Worm (Caenorhabditis elegans) whole organism, L2 larva: Measurements from ENCODE around the gene cutl-3.

ENCODE experiments used
- C34F6.9 ChIP-seq: fragments of 150-350 bp; optimal IDR thresholded peaks from 2 replicates; lab custom pipeline; 2014; ENCODE audit warnings: missing biosample characterization, missing genetic modification characterization
- F13H6.1 ChIP-seq: sonication (generic microtip); optimal IDR thresholded peaks from 2 replicates; lab custom pipeline; 2016; ENCODE audit warnings: missing genetic modification characterization, missing compliant biosample characterization
- ZK546.5 ChIP-seq: sonication (generic microtip); optimal IDR thresholded peaks from 2 replicates; lab custom pipeline; 2017; ENCODE audit warnings: missing biosample characterization, missing genetic modification characterization
- alr-1 ChIP-seq: fragments of 150-350 bp; optimal IDR thresholded peaks from 2 replicates; lab custom pipeline; 2014; ENCODE audit warnings: missing biosample characterization, missing genetic modification characterization
- aly-2 ChIP-seq: fragments of 150-350 bp; optimal IDR thresholded peaks from 2 replicates; lab custom pipeline; 2014; ENCODE audit warnings: missing biosample characterization, missing genetic modification characterization
- blmp-1 ChIP-seq: sonication (generic microtip); optimal IDR thresholded peaks from 2 replicates; lab custom pipeline; 2017; ENCODE audit warnings: missing genetic modification characterization, mild to moderate bottlenecking, missing compliant biosample characterization, antibody characterized with exemption, moderate library complexity; ENCODE audit not compliant: insufficient read depth
- ceh-16 ChIP-seq: fragments of 150-350 bp; optimal IDR thresholded peaks from 2 replicates; lab custom pipeline; 2014; ENCODE audit warnings: missing biosample characterization, missing genetic modification characterization
- crh-2 ChIP-seq: sonication (generic microtip); optimal IDR thresholded peaks from 2 replicates; lab custom pipeline; 2017; ENCODE audit warnings: missing biosample characterization, missing genetic modification characterization
- dmd-4 ChIP-seq: sonication (generic microtip); optimal IDR thresholded peaks from 2 replicates; lab custom pipeline; 2017; ENCODE audit warnings: missing biosample characterization, missing genetic modification characterization
- egl-27 ChIP-seq: sonication (generic microtip); optimal IDR thresholded peaks from 3 replicates; lab custom pipeline; 2017; ENCODE audit warnings: missing biosample characterization, missing genetic modification reagents, missing genetic modification characterization
- elt-1 ChIP-seq: fragments of 150-350 bp; optimal IDR thresholded peaks from 2 replicates; lab custom pipeline; 2014; ENCODE audit warnings: missing biosample characterization, missing genetic modification characterization
- elt-3 ChIP-seq: sonication (generic microtip); optimal IDR thresholded peaks from 2 replicates; lab custom pipeline; 2017; ENCODE audit warnings: missing biosample characterization, missing genetic modification characterization
- fos-1 ChIP-seq: fragments of 150-350 bp; optimal IDR thresholded peaks from 2 replicates; lab custom pipeline; 2014; ENCODE audit warnings: missing biosample characterization, missing genetic modification characterization
- gmeb-1 ChIP-seq: fragments of 150-350 bp; optimal IDR thresholded peaks from 2 replicates; lab custom pipeline; 2014; ENCODE audit warnings: missing biosample characterization, missing genetic modification characterization
- lin-11 ChIP-seq: fragments of 150-350 bp; sonication (generic microtip); optimal IDR thresholded peaks from 2 replicates; lab custom pipeline; 2014; ENCODE audit warnings: missing biosample characterization, missing genetic modification characterization, inconsistent platforms, mixed read lengths
- lin-13 ChIP-seq: fragments of 150-350 bp; optimal IDR thresholded peaks from 2 replicates; lab custom pipeline; 2014; ENCODE audit warnings: missing biosample characterization, missing genetic modification reagents, missing genetic modification characterization
- lin-39 ChIP-seq: fragments of 150-350 bp; optimal IDR thresholded peaks from 2 replicates; lab custom pipeline; 2014; ENCODE audit warnings: missing biosample characterization, missing genetic modification reagents, missing genetic modification characterization
- lsy-2 ChIP-seq, 2 experiments: fragments of 150-350 bp in 1 of 2; sonication (generic microtip) in 1 of 2; optimal IDR thresholded peaks; 2 replicates each; lab custom pipeline; 2014 to 2017; ENCODE audit warnings: missing biosample characterization in 2 of 2, missing genetic modification characterization in 2 of 2
- mbf-1 ChIP-seq: sonication (generic microtip); optimal IDR thresholded peaks from 2 replicates; lab custom pipeline; 2017; ENCODE audit warnings: missing biosample characterization, missing genetic modification characterization
- mdl-1 ChIP-seq, 2 experiments: fragments of 150-350 bp in 1 of 2; sonication (generic microtip) in 1 of 2; optimal IDR thresholded peaks; 2 replicates each; lab custom pipeline; 2017; ENCODE audit warnings: missing biosample characterization in 2 of 2, missing genetic modification characterization in 2 of 2
- nhr-10 ChIP-seq: sonication (generic microtip); optimal IDR thresholded peaks from 2 replicates; lab custom pipeline; 2017; ENCODE audit warnings: missing biosample characterization, missing genetic modification characterization
- nhr-129 ChIP-seq: fragments of 150-350 bp; optimal IDR thresholded peaks from 2 replicates; lab custom pipeline; 2014; ENCODE audit warnings: missing biosample characterization, missing genetic modification characterization
- nhr-21 ChIP-seq: fragments of 150-350 bp; optimal IDR thresholded peaks from 2 replicates; lab custom pipeline; 2014; ENCODE audit warnings: missing biosample characterization, missing genetic modification characterization
- nhr-237 ChIP-seq: fragments of 150-350 bp; optimal IDR thresholded peaks from 2 replicates; lab custom pipeline; 2014; ENCODE audit warnings: missing biosample characterization, missing genetic modification characterization
- nhr-25 ChIP-seq: fragments of 150-350 bp; sonication (generic microtip); optimal IDR thresholded peaks from 3 replicates; lab custom pipeline; 2014; ENCODE audit warnings: missing biosample characterization, missing genetic modification characterization
- nhr-6 ChIP-seq: fragments of 150-350 bp; optimal IDR thresholded peaks from 2 replicates; lab custom pipeline; 2014; ENCODE audit warnings: missing biosample characterization, missing genetic modification characterization
- nhr-77 ChIP-seq: fragments of 150-350 bp; optimal IDR thresholded peaks from 2 replicates; lab custom pipeline; 2014; ENCODE audit warnings: missing biosample characterization, missing genetic modification characterization
- sem-4 ChIP-seq: fragments of 150-350 bp; optimal IDR thresholded peaks from 2 replicates; lab custom pipeline; 2014; ENCODE audit warnings: missing biosample characterization, missing genetic modification reagents, missing genetic modification characterization
- skn-1 ChIP-seq: sonication (generic microtip); optimal IDR thresholded peaks from 2 replicates; lab custom pipeline; 2017; ENCODE audit warnings: missing biosample characterization, missing genetic modification characterization
- sma-3 ChIP-seq: sonication (generic microtip); optimal IDR thresholded peaks from 2 replicates; lab custom pipeline; 2016; ENCODE audit warnings: missing genetic modification reagents, missing genetic modification characterization, missing compliant biosample characterization
- sma-9 ChIP-seq, 2 experiments: fragments of 150-350 bp in 1 of 2; sonication (generic microtip) in 1 of 2; optimal IDR thresholded peaks; 2 replicates each; lab custom pipeline; 2014 to 2016; ENCODE audit warnings: missing genetic modification characterization in 2 of 2, mild to moderate bottlenecking in 1 of 2, missing biosample characterization in 1 of 2, missing compliant biosample characterization in 1 of 2, missing genetic modification reagents in 1 of 2, moderate library complexity in 1 of 2
- snpc-4 ChIP-seq: fragments of 150-350 bp; optimal IDR thresholded peaks from 2 replicates; lab custom pipeline; 2014; ENCODE audit warnings: missing biosample characterization, missing genetic modification characterization
- unc-55 ChIP-seq: fragments of 150-350 bp; sonication (generic microtip); optimal IDR thresholded peaks from 3 replicates; lab custom pipeline; 2014; ENCODE audit warnings: missing biosample characterization, missing genetic modification reagents, missing genetic modification characterization
- unc-62 ChIP-seq: fragments of 150-350 bp; optimal IDR thresholded peaks from 2 replicates; lab custom pipeline; 2014; ENCODE audit warnings: missing biosample characterization, missing genetic modification reagents, missing genetic modification characterization
- ztf-1 ChIP-seq: fragments of 200-800 bp; sonication (Bioruptor generic); conservative IDR thresholded peaks from 2 replicates; pipeline ENCODE4 v1.3.6; 2022; ENCODE audit warnings: missing genetic modification characterization, missing compliant biosample characterization

cutl-3 gene

DNA sequence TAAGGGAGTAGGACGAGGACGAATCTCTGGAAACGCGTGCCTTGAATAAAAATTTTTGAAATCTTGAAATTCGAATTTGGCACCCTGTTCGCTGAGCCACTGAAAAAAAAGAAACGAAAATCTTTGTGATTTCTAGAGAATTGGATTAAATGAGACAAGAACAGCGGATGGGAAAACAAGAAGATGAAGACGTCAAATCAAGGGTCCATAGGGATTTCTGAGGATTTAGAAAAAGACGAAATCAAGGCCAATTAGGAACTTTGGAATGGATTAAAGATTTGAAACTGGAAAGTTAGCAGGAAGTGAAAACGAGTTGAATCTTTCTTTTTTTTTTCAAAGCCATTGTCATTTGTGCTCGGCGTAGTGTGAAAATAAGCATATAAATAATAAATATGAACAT, 44.5 kb downstream of the cutl-3 start, which contains the start of gene pag-3:
pag-3 (minus strand) TSS at position 101 of the 400 bp plus-strand sequence.
- no peak for TF ChIP-seq lin-13 (GFP tag; lab: Kevin White, UChicago)
- no peak for TF ChIP-seq snpc-4 (tag; lab: Kevin White, UChicago)
- TF ChIP-seq skn-1 = no peak
- TF ChIP-seq lin-11 = no peak
- no peak for TF ChIP-seq lsy-2 (tag; optimal IDR thresholded peaks at IDR 0.05; lab: Kevin White, UChicago)
- TF ChIP-seq C34F6.9 (tag; lab: Kevin White, UChicago) = no peak
- no peak for TF ChIP-seq alr-1 (tag; lab: Kevin White, UChicago)
- TF ChIP-seq mdl-1 (tag; optimal IDR thresholded peaks at IDR 0.05; lab: Kevin White, UChicago) = no peak
- TF ChIP-seq nhr-6 (tag; lab: Kevin White, UChicago) = no peak
- no peak for TF ChIP-seq lin-39 (tag; lab: Kevin White, UChicago)
- TF ChIP-seq aly-2 (tag; lab: Kevin White, UChicago) = no peak
- no peak for TF ChIP-seq sma-3 (GFP tag; lab: Kevin White, UChicago)
- no peak for TF ChIP-seq sem-4 (tag; lab: Kevin White, UChicago)
- no peak for TF ChIP-seq blmp-1
- TF ChIP-seq elt-3 (tag; lab: Kevin White, UChicago) = no peak

- TF ChIP-seq mdl-1 (tag; optimal IDR thresholded peaks at IDR 0.05; lab: Kevin White, UChicago) (no peak), lin-11 (no peak)
Observed at ce11 chrX:14951797-14952196, 47.2 kb downstream of the cutl-3 start.

DNA sequence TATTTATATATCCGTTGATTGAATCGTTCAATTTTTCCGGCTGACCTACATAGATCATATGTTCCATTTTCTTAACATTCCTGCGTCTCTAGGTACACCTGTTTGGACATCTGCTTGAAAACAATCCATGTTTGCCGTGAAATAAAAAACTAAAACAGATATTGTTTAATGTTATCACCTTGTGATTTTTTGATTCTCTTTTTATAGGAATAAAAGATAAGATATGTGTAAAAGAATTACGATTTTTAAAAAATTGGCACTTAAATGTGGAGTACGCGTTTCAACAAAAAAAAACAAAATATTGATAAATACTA, 51.7 kb downstream of the cutl-3 start:
- no peak for TF ChIP-seq nhr-10 (tag; lab: Kevin White, UChicago)
- no peak for TF ChIP-seq nhr-129 (tag; lab: Kevin White, UChicago)
- TF ChIP-seq alr-1 (tag; lab: Kevin White, UChicago) = no peak
- no peak for TF ChIP-seq nhr-237 (tag; lab: Kevin White, UChicago)
- TF ChIP-seq dmd-4 (tag; lab: Kevin White, UChicago) = no peak

ce11 chrX:14946464-14947354, 52.3 kb downstream of the cutl-3 start:
- no peak for TF ChIP-seq lin-39 (tag; lab: Kevin White, UChicago)
- TF ChIP-seq ztf-1 (GFP tag; lab: Robert Waterston, UW) = no peak
- TF ChIP-seq mbf-1 (tag; lab: Kevin White, UChicago) = no peak
- peak; percentile 49 for TF ChIP-seq F13H6.1 (tag; lab: Kevin White, UChicago)
- TF ChIP-seq fos-1 (tag; lab: Kevin White, UChicago) = peak; percentile 83
- no peak for TF ChIP-seq nhr-237 (tag; lab: Kevin White, UChicago)
- TF ChIP-seq sma-9 (GFP tag; optimal IDR thresholded peaks at IDR 0.05; lab: Kevin White, UChicago) = peak; percentile 53
- TF ChIP-seq sma-9 (tag; optimal IDR thresholded peaks at IDR 0.05; lab: Kevin White, UChicago) = no peak
- no peak for TF ChIP-seq alr-1 (tag; lab: Kevin White, UChicago)
- no peak for TF ChIP-seq unc-62 (GFP tag; lab: Kevin White, UChicago)
- peak; percentile 39 for TF ChIP-seq nhr-25
- TF ChIP-seq skn-1 = peak; percentile 26
- peak; percentile 19 for TF ChIP-seq nhr-21 (tag; lab: Kevin White, UChicago)
- peak; percentile 36 for TF ChIP-seq unc-55 (GFP tag; lab: Kevin White, UChicago)
- no peak for TF ChIP-seq egl-27 (tag; lab: Kevin White, UChicago)
- peak; percentile 60 for TF ChIP-seq gmeb-1 (tag; lab: Kevin White, UChicago)
- TF ChIP-seq nhr-77 (tag; lab: Kevin White, UChicago) = no peak
- TF ChIP-seq lin-11 = no peak
- no peak for TF ChIP-seq elt-3 (tag; lab: Kevin White, UChicago)
- TF ChIP-seq lsy-2 (tag; optimal IDR thresholded peaks at IDR 0.05; lab: Kevin White, UChicago) = peak in 1 of 2 experiments; percentile 43
- no peak for TF ChIP-seq ceh-16
- peak; percentile 45 for TF ChIP-seq C34F6.9 (tag; lab: Kevin White, UChicago)
- peak; percentile 70 for TF ChIP-seq crh-2 (tag; lab: Kevin White, UChicago)
- peak; percentile 99 for TF ChIP-seq nhr-129 (tag; lab: Kevin White, UChicago)
- TF ChIP-seq mdl-1 (tag; optimal IDR thresholded peaks at IDR 0.05; lab: Kevin White, UChicago) = no peak
- TF ChIP-seq elt-1 (tag; lab: Kevin White, UChicago) = no peak
- peak; percentile 14 for TF ChIP-seq sma-3 (GFP tag; lab: Kevin White, UChicago)
- TF ChIP-seq ZK546.5 (tag; lab: Kevin White, UChicago) = no peak
